Fruit fly (Drosophila melanogaster) whole organism, embryonic: ENCODE data around the gene CG6067.

ENCODE experiments used
- B-H2 ChIP-seq: fragments of 200-800 bp; sonication (Bioruptor generic); optimal IDR thresholded peaks from 2 replicates; lab custom pipeline; 2018; ENCODE audit warnings: missing biosample characterization, mild to moderate bottlenecking, missing genetic modification characterization
- Bdp1 ChIP-seq: fragments of 200-800 bp; sonication (Bioruptor generic); optimal IDR thresholded peaks from 3 replicates; lab custom pipeline; 2016; ENCODE audit warnings: missing biosample characterization, missing genetic modification characterization
- CG10979 ChIP-seq: fragments of 200-800 bp; sonication (Bioruptor generic); optimal IDR thresholded peaks from 2 replicates; lab custom pipeline; 2018; ENCODE audit warnings: missing biosample characterization, mild to moderate bottlenecking, missing genetic modification characterization, moderate library complexity
- CG11398 ChIP-seq: fragments of 200-800 bp; sonication (Bioruptor generic); optimal IDR thresholded peaks from 2 replicates; lab custom pipeline; 2016; ENCODE audit warnings: missing biosample characterization, missing genetic modification characterization
- CG11696 ChIP-seq: fragments of 200-800 bp; sonication (Bioruptor generic); IDR thresholded peaks from 2 replicates; pipeline ENCODE4 v1.3.6; 2022; ENCODE audit warnings: missing biosample characterization, missing genetic modification characterization
- CG12659 ChIP-seq: fragments of 200-800 bp; sonication (Bioruptor generic); optimal IDR thresholded peaks from 3 replicates; lab custom pipeline; 2017; ENCODE audit warnings: mild to moderate bottlenecking, missing biosample characterization, missing genetic modification reagents, missing genetic modification characterization
- CG12769 ChIP-seq: fragments of 200-800 bp; sonication (Bioruptor generic); optimal IDR thresholded peaks from 2 replicates; lab custom pipeline; 2019; ENCODE audit warnings: missing biosample characterization, mild to moderate bottlenecking, missing genetic modification characterization, moderate library complexity
- CG12942 ChIP-seq: fragments of 200-800 bp; sonication (Bioruptor generic); optimal IDR thresholded peaks from 3 replicates; lab custom pipeline; 2016; ENCODE audit warnings: missing biosample characterization, missing genetic modification characterization
- CG15696 ChIP-seq: fragments of 200-800 bp; sonication (Bioruptor generic); optimal IDR thresholded peaks from 2 replicates; lab custom pipeline; 2019; ENCODE audit warnings: missing biosample characterization, mild to moderate bottlenecking, missing genetic modification characterization, moderate library complexity
- CG1647 ChIP-seq: fragments of 200-800 bp; sonication (Bioruptor generic); optimal IDR thresholded peaks from 3 replicates; lab custom pipeline; 2016; ENCODE audit warnings: missing biosample characterization, missing genetic modification characterization
- CG17359 ChIP-seq: fragments of 200-800 bp; sonication (Bioruptor generic); optimal IDR thresholded peaks from 3 replicates; lab custom pipeline; 2018; ENCODE audit warnings: missing biosample characterization, mild to moderate bottlenecking, missing genetic modification characterization, moderate library complexity
- CG2678 ChIP-seq: fragments of 200-800 bp; sonication (Bioruptor generic); optimal IDR thresholded peaks from 3 replicates; lab custom pipeline; 2019; ENCODE audit warnings: missing biosample characterization, mild to moderate bottlenecking, missing genetic modification characterization, moderate library complexity
- CG30020 ChIP-seq: fragments of 200-800 bp; optimal IDR thresholded peaks from 2 replicates; lab custom pipeline; 2019; ENCODE audit warnings: missing biosample characterization, mild to moderate bottlenecking, missing genetic modification characterization, moderate library complexity
- CG32772 ChIP-seq: fragments of 200-800 bp; sonication (Bioruptor generic); IDR thresholded peaks from 2 replicates; pipeline ENCODE4 v1.3.6; 2022; ENCODE audit warnings: missing biosample characterization, missing genetic modification characterization
- CG6854 ChIP-seq: fragments of 200-800 bp; sonication (Bioruptor generic); optimal IDR thresholded peaks from 3 replicates; lab custom pipeline; 2017; ENCODE audit warnings: missing biosample characterization, mild to moderate bottlenecking, missing genetic modification characterization
- CG7357 ChIP-seq: fragments of 200-800 bp; sonication (Bioruptor generic); IDR thresholded peaks from 3 replicates; pipeline ENCODE4 v1.3.6; 2022; ENCODE audit warnings: missing biosample characterization, missing genetic modification characterization
- CG8765 ChIP-seq: fragments of 200-800 bp; sonication (Bioruptor generic); IDR thresholded peaks from 2 replicates; pipeline ENCODE4 v1.3.6; 2022; ENCODE audit warnings: missing biosample characterization, missing genetic modification characterization
- D19A ChIP-seq: fragments of 200-800 bp; optimal IDR thresholded peaks from 3 replicates; lab custom pipeline; 2019; ENCODE audit warnings: missing biosample characterization, mild to moderate bottlenecking, missing genetic modification characterization, moderate library complexity
- Dip2 ChIP-seq: fragments of 200-800 bp; sonication (Bioruptor generic); IDR thresholded peaks from 2 replicates; pipeline ENCODE4 v1.3.6; 2022; ENCODE audit warnings: missing biosample characterization, missing genetic modification characterization
- HHEX ChIP-seq: fragments of 200-800 bp; sonication (Bioruptor generic); optimal IDR thresholded peaks from 3 replicates; lab custom pipeline; 2017; ENCODE audit warnings: missing biosample characterization, mild to moderate bottlenecking, missing genetic modification characterization, missing genetic modification reagents
- Lim3 ChIP-seq: fragments of 200-800 bp; sonication (Bioruptor generic); IDR thresholded peaks from 2 replicates; pipeline ENCODE4 v1.3.6; 2022; ENCODE audit warnings: missing biosample characterization, missing genetic modification characterization
- Mes4 ChIP-seq: fragments of 200-800 bp; sonication (Bioruptor generic); optimal IDR thresholded peaks from 2 replicates; lab custom pipeline; 2016; ENCODE audit warnings: missing biosample characterization, missing genetic modification characterization
- Neu2 ChIP-seq: fragments of 200-800 bp; sonication (Bioruptor generic); optimal IDR thresholded peaks from 3 replicates; lab custom pipeline; 2016; ENCODE audit warnings: missing biosample characterization, missing genetic modification characterization, borderline replicate concordance
- Nf-YB ChIP-seq: fragments of 200-800 bp; sonication (Bioruptor generic); optimal IDR thresholded peaks from 3 replicates; lab custom pipeline; 2019; ENCODE audit warnings: missing biosample characterization, mild to moderate bottlenecking, missing genetic modification characterization, moderate library complexity
- PHDP ChIP-seq: fragments of 200-800 bp; sonication (Bioruptor generic); optimal IDR thresholded peaks from 3 replicates; lab custom pipeline; 2018; ENCODE audit warnings: missing biosample characterization, mild to moderate bottlenecking, missing genetic modification characterization, moderate library complexity
- Rx ChIP-seq: fragments of 200-800 bp; sonication (Bioruptor generic); IDR thresholded peaks from 2 replicates; pipeline ENCODE4 v1.3.6; 2022; ENCODE audit warnings: missing biosample characterization, missing genetic modification characterization
- Spps ChIP-seq: fragments of 200-800 bp; sonication (Bioruptor generic); optimal IDR thresholded peaks from 2 replicates; lab custom pipeline; 2018; ENCODE audit warnings: missing biosample characterization, mild to moderate bottlenecking, missing genetic modification characterization
- Sry-β ChIP-seq: fragments of 200-800 bp; sonication (Bioruptor generic); optimal IDR thresholded peaks from 2 replicates; lab custom pipeline; 2018; ENCODE audit warnings: missing biosample characterization, mild to moderate bottlenecking, missing genetic modification characterization, moderate library complexity
- Xbp1 ChIP-seq: fragments of 200-800 bp; sonication (Bioruptor generic); optimal IDR thresholded peaks from 3 replicates; lab custom pipeline; 2016; ENCODE audit warnings: missing biosample characterization, mild to moderate bottlenecking, missing genetic modification characterization
- ase ChIP-seq: fragments of 200-800 bp; sonication (Bioruptor generic); IDR thresholded peaks from 3 replicates; pipeline ENCODE4 v1.3.6; 2022; ENCODE audit warnings: missing biosample characterization, missing genetic modification characterization
- az2 ChIP-seq: fragments of 200-800 bp; sonication (Bioruptor generic); optimal IDR thresholded peaks from 3 replicates; lab custom pipeline; 2016; ENCODE audit warnings: missing biosample characterization, missing genetic modification characterization
- bowl ChIP-seq: fragments of 200-800 bp; sonication (Bioruptor generic); IDR thresholded peaks from 2 replicates; pipeline ENCODE4 v1.3.6; 2022; ENCODE audit warnings: missing biosample characterization, missing genetic modification characterization
- ci ChIP-seq: fragments of 200-800 bp; sonication (Bioruptor generic); IDR thresholded peaks from 3 replicates; pipeline ENCODE4 v1.3.6; 2022; ENCODE audit warnings: missing biosample characterization, missing genetic modification characterization
- en ChIP-seq: fragments of 200-800 bp; sonication (Bioruptor generic); optimal IDR thresholded peaks from 2 replicates; lab custom pipeline; 2016; ENCODE audit warnings: missing biosample characterization, missing genetic modification characterization
- esg ChIP-seq: fragments of 200-800 bp; sonication (Bioruptor generic); conservative IDR thresholded peaks from 2 replicates; pipeline ENCODE4 v1.3.6; 2022; ENCODE audit warnings: missing biosample characterization, missing genetic modification characterization
- gro ChIP-seq: fragments of 200-800 bp; sonication (Bioruptor generic); optimal IDR thresholded peaks from 2 replicates; lab custom pipeline; 2016; ENCODE audit warnings: missing biosample characterization, missing genetic modification characterization
- jumu ChIP-seq: fragments of 200-800 bp; sonication (Bioruptor generic); optimal IDR thresholded peaks from 3 replicates; lab custom pipeline; 2016; ENCODE audit warnings: missing biosample characterization, missing genetic modification characterization
- nerfin-1 ChIP-seq: fragments of 200-800 bp; sonication (Bioruptor generic); optimal IDR thresholded peaks from 3 replicates; lab custom pipeline; 2019; ENCODE audit warnings: missing biosample characterization, mild to moderate bottlenecking, missing genetic modification characterization, moderate library complexity
- oc ChIP-seq: fragments of 200-800 bp; sonication (Bioruptor generic); optimal IDR thresholded peaks from 2 replicates; lab custom pipeline; 2018; ENCODE audit warnings: missing biosample characterization, mild to moderate bottlenecking, missing genetic modification characterization, moderate library complexity
- otp ChIP-seq: fragments of 200-800 bp; sonication (Bioruptor generic); IDR thresholded peaks from 3 replicates; pipeline ENCODE4, ENCODE4 v1.3.6; 2022; ENCODE audit warnings: missing biosample characterization, missing genetic modification characterization
- pb ChIP-seq: fragments of 200-800 bp; sonication (Bioruptor generic); optimal IDR thresholded peaks from 3 replicates; lab custom pipeline; 2016; ENCODE audit warnings: missing biosample characterization, missing genetic modification characterization
- pnt ChIP-seq: fragments of 200-800 bp; sonication (Bioruptor generic); optimal IDR thresholded peaks from 3 replicates; lab custom pipeline; 2016; ENCODE audit warnings: missing biosample characterization, missing genetic modification characterization
- prd ChIP-seq, 3 experiments: fragments of >200 bp in 2 of 3; fragments of 200-800 bp in 1 of 3; sonication (Bioruptor generic) in 1 of 3; optimal IDR thresholded peaks in 2 of 3; IDR thresholded peaks in 1 of 3; 2 replicates in 2 of 3; 3 replicates in 1 of 3; pipeline versions ENCODE4 v1.3.6 to Lab custom; 2017 to 2022; ENCODE audit warnings: missing biosample characterization in 1 of 3, missing genetic modification characterization in 1 of 3
- sens ChIP-seq: fragments of 200-800 bp; sonication (Bioruptor generic); peaks from one replicate; lab custom pipeline; 2016; ENCODE audit warnings: missing biosample characterization, missing genetic modification characterization
- seq ChIP-seq: fragments of 200-800 bp; sonication (Bioruptor generic); IDR thresholded peaks from 2 replicates; pipeline ENCODE4 v1.3.6; 2022; ENCODE audit warnings: missing biosample characterization, missing genetic modification characterization
- so ChIP-seq: fragments of 200-800 bp; sonication (Bioruptor generic); IDR thresholded peaks from 3 replicates; pipeline ENCODE4 v1.3.6; 2022; ENCODE audit warnings: missing biosample characterization, missing genetic modification characterization
- tna ChIP-seq: fragments of 200-800 bp; sonication (Bioruptor generic); IDR thresholded peaks from 2 replicates; pipeline ENCODE4 v1.3.6; 2022; ENCODE audit warnings: missing biosample characterization, missing genetic modification characterization; ENCODE audit not compliant: partially characterized antibody
- wdn ChIP-seq: fragments of 200-800 bp; sonication (Bioruptor generic); IDR thresholded peaks from 2 replicates; pipeline ENCODE4 v1.3.6; 2022; ENCODE audit warnings: missing biosample characterization, missing genetic modification characterization
- zfh2 ChIP-seq: fragments of 200-800 bp; sonication (Bioruptor generic); optimal IDR thresholded peaks from 2 replicates; lab custom pipeline; 2016; ENCODE audit warnings: missing biosample characterization, missing genetic modification characterization

CG6067 gene

dm6 chrX:5965517-5966397 is 10.3 kb downstream of the CG6067 start, which contains the start of gene Grip (continued):
- no peak for TF ChIP-seq Sry-β
- no peak for TF ChIP-seq Bdp1
- no peak for TF ChIP-seq prd (optimal IDR thresholded peaks at IDR 0.05; lab: Kevin White, UChicago)
- peak; percentile 37; the same call in 1 of the 3 replicates for TF ChIP-seq prd (GFP tag; IDR thresholded peaks at IDR 0.05; lab: Robert Waterston, UW)
- no peak for TF ChIP-seq Dip2 (GFP tag; lab: Robert Waterston, UW)
- peak; percentile 57 for TF ChIP-seq CG2678 (tag; lab: Kevin White, UChicago)
- TF ChIP-seq otp (GFP tag; lab: Robert Waterston, UW), result no peak
- no peak for TF ChIP-seq CG1647 (GFP tag; lab: Kevin White, UChicago)
- no peak for TF ChIP-seq oc
- TF ChIP-seq CG12769, result no peak
- no peak for TF ChIP-seq bowl (GFP tag; lab: Robert Waterston, UW)
- TF ChIP-seq Neu2 (GFP tag; lab: Kevin White, UChicago), result no peak
- TF ChIP-seq en, result no peak
- TF ChIP-seq CG15696 (tag; lab: Kevin White, UChicago), result peak; percentile 50
- peak; percentile 17 for TF ChIP-seq HHEX (GFP tag; lab: Kevin White, UChicago)
- no peak for TF ChIP-seq wdn
- peak; percentile 11 for TF ChIP-seq PHDP (tag; lab: Kevin White, UChicago)
- TF ChIP-seq pb (GFP tag; lab: Kevin White, UChicago), result no peak
- TF ChIP-seq sens, result peak; percentile 43
- peak; percentile 38 for TF ChIP-seq CG12659 (GFP tag; lab: Kevin White, UChicago)
- no peak for TF ChIP-seq Mes4
- no peak for TF ChIP-seq CG32772 (GFP tag; lab: Robert Waterston, UW)
- no peak for TF ChIP-seq pnt
- no peak for TF ChIP-seq CG11696 (GFP tag; lab: Robert Waterston, UW)
- peak; percentile 41 for TF ChIP-seq D19A (tag; lab: Kevin White, UChicago)
- TF ChIP-seq B-H2 (GFP tag; lab: Kevin White, UChicago), result no peak
- 0 out of 2 replicates have a peak, but pooled peaks have one; percentile 8 for TF ChIP-seq esg (GFP tag; lab: Robert Waterston, UW)
- peak; percentile 53 for TF ChIP-seq CG10979 (tag; lab: Kevin White, UChicago)
- no peak for TF ChIP-seq Rx (GFP tag; lab: Robert Waterston, UW)
- peak; percentile 5; the same call in 1 of the 2 replicates for TF ChIP-seq tna (GFP tag; lab: Robert Waterston, UW)
- peak; percentile 15 for TF ChIP-seq CG30020
- no peak for TF ChIP-seq zfh2 (GFP tag; lab: Kevin White, UChicago)
- 0 out of 3 replicates have a peak, but pooled peaks have one; percentile 35 for TF ChIP-seq ci (GFP tag; lab: Robert Waterston, UW)
- TF ChIP-seq Spps (tag; lab: Kevin White, UChicago), result no peak
- TF ChIP-seq so (GFP tag; lab: Robert Waterston, UW), result no peak
- no peak for TF ChIP-seq CG8765 (GFP tag; lab: Robert Waterston, UW)
- 0 out of 3 replicates have a peak, but pooled peaks have one; percentile 20 for TF ChIP-seq CG7357 (GFP tag; lab: Robert Waterston, UW)
- no peak for TF ChIP-seq nerfin-1 (tag; lab: Kevin White, UChicago)
- no peak for TF ChIP-seq CG6854 (GFP tag; lab: Kevin White, UChicago)
- TF ChIP-seq Nf-YB (GFP tag; lab: Kevin White, UChicago), result peak; percentile 28
- TF ChIP-seq Lim3 (GFP tag; lab: Robert Waterston, UW), result no peak
- TF ChIP-seq az2 (GFP tag; lab: Kevin White, UChicago), result peak; percentile 30
- peak; percentile 16 for TF ChIP-seq CG17359
- TF ChIP-seq Xbp1 (GFP tag; lab: Kevin White, UChicago), result peak; percentile 27
- no peak for TF ChIP-seq gro (GFP tag; lab: Kevin White, UChicago)
- no peak for TF ChIP-seq ase (GFP tag; lab: Robert Waterston, UW)
- TF ChIP-seq CG12942, result peak; percentile 30
- no peak for TF ChIP-seq CG11398
- TF ChIP-seq seq (GFP tag; lab: Robert Waterston, UW), result 0 out of 2 replicates have a peak, but pooled peaks have one; percentile 34
- no peak for TF ChIP-seq jumu (GFP tag; lab: Kevin White, UChicago)
